Fruit fly (Drosophila melanogaster) whole organism, embryonic: Measurements from ENCODE around the gene CG33203.

Source experiments
- Atf3 ChIP-seq: fragments of 200-800 bp; sonication (Bioruptor generic); optimal IDR thresholded peaks from 3 replicates; lab custom pipeline; 2016; ENCODE audit warnings: missing biosample characterization, missing genetic modification characterization
- B-H1 ChIP-seq: fragments of 200-800 bp; sonication (Bioruptor generic); IDR thresholded peaks from 3 replicates; pipeline ENCODE4 v1.3.6; 2022; ENCODE audit warnings: missing biosample characterization, missing genetic modification characterization
- Bgb ChIP-seq: fragments of 200-800 bp; sonication (Bioruptor generic); IDR thresholded peaks from 2 replicates; pipeline ENCODE4 v1.3.6; 2022; ENCODE audit warnings: missing biosample characterization, missing genetic modification characterization; ENCODE audit not compliant: partially characterized antibody
- CG10543 ChIP-seq: fragments of 200-800 bp; sonication (Bioruptor generic); optimal IDR thresholded peaks from 3 replicates; lab custom pipeline; 2017; ENCODE audit warnings: missing biosample characterization, mild to moderate bottlenecking, missing genetic modification characterization, moderate library complexity
- CG12299 ChIP-seq: fragments of 200-800 bp; sonication (Bioruptor generic); optimal IDR thresholded peaks from 2 replicates; lab custom pipeline; 2018; ENCODE audit warnings: missing biosample characterization, mild to moderate bottlenecking, missing genetic modification characterization
- CG13296 ChIP-seq: fragments of 200-800 bp; sonication (Bioruptor generic); optimal IDR thresholded peaks from 3 replicates; lab custom pipeline; 2018; ENCODE audit warnings: missing biosample characterization, mild to moderate bottlenecking, missing genetic modification characterization
- CG14860 ChIP-seq: fragments of 200-800 bp; sonication (Bioruptor generic); IDR thresholded peaks from 3 replicates; pipeline ENCODE4 v1.3.6; 2022; ENCODE audit warnings: missing biosample characterization, missing genetic modification characterization; ENCODE audit not compliant: partially characterized antibody
- CG17829 ChIP-seq: fragments of 200-800 bp; optimal IDR thresholded peaks from 2 replicates; lab custom pipeline; 2019; ENCODE audit warnings: missing biosample characterization, mild to moderate bottlenecking, missing genetic modification characterization, moderate library complexity
- CG2889 ChIP-seq: fragments of 200-800 bp; sonication (Bioruptor generic); IDR thresholded peaks from 3 replicates; pipeline ENCODE4 v1.3.6; 2022; ENCODE audit warnings: missing biosample characterization, missing genetic modification characterization
- CG3995 ChIP-seq: fragments of 200-800 bp; sonication (Bioruptor generic); optimal IDR thresholded peaks from 3 replicates; lab custom pipeline; 2016; ENCODE audit warnings: missing biosample characterization, missing genetic modification characterization
- CG4424 ChIP-seq: fragments of 200-800 bp; sonication (Bioruptor generic); optimal IDR thresholded peaks from 3 replicates; lab custom pipeline; 2016; ENCODE audit warnings: missing biosample characterization, missing genetic modification characterization
- CG5245 ChIP-seq: fragments of 200-800 bp; sonication (Bioruptor generic); optimal IDR thresholded peaks from 3 replicates; lab custom pipeline; 2016; ENCODE audit warnings: missing biosample characterization, missing genetic modification characterization
- CG6654 ChIP-seq: fragments of 200-800 bp; sonication (Bioruptor generic); optimal IDR thresholded peaks from 2 replicates; lab custom pipeline; 2017; ENCODE audit warnings: missing biosample characterization, mild to moderate bottlenecking, missing genetic modification characterization
- CG7928 ChIP-seq: fragments of 200-800 bp; sonication (Bioruptor generic); optimal IDR thresholded peaks from 2 replicates; lab custom pipeline; 2017; ENCODE audit warnings: missing biosample characterization, mild to moderate bottlenecking, missing genetic modification characterization
- CG8281 ChIP-seq: fragments of 200-800 bp; sonication (Bioruptor generic); optimal IDR thresholded peaks from 2 replicates; lab custom pipeline; 2018; ENCODE audit warnings: missing biosample characterization, mild to moderate bottlenecking, missing genetic modification characterization, moderate library complexity
- CG9797 ChIP-seq: fragments of 200-800 bp; sonication (Bioruptor generic); optimal IDR thresholded peaks from 3 replicates; lab custom pipeline; 2018; ENCODE audit warnings: missing biosample characterization, mild to moderate bottlenecking, missing genetic modification characterization
- CG9876 ChIP-seq: fragments of 200-800 bp; sonication (Bioruptor generic); optimal IDR thresholded peaks from 2 replicates; lab custom pipeline; 2016; ENCODE audit warnings: missing biosample characterization, missing genetic modification characterization
- Doc2 ChIP-seq: fragments of 200-800 bp; sonication (Bioruptor generic); IDR thresholded peaks from 2 replicates; pipeline ENCODE4 v1.3.6; 2022; ENCODE audit warnings: missing biosample characterization, missing genetic modification characterization
- Dref ChIP-seq: fragments of 200-800 bp; sonication (Bioruptor generic); IDR thresholded peaks from 2 replicates; pipeline ENCODE4 v1.3.6; 2022; ENCODE audit warnings: missing biosample characterization, missing genetic modification characterization
- Elba2 ChIP-seq: fragments of 200-800 bp; sonication (Bioruptor generic); optimal IDR thresholded peaks from 3 replicates; lab custom pipeline; 2016; ENCODE audit warnings: missing biosample characterization, missing genetic modification characterization
- Ets97D ChIP-seq: fragments of 200-800 bp; sonication (Bioruptor generic); optimal IDR thresholded peaks from 3 replicates; lab custom pipeline; 2016; ENCODE audit warnings: missing biosample characterization, missing genetic modification characterization
- H15 ChIP-seq: fragments of 200-800 bp; sonication (Bioruptor generic); IDR thresholded peaks from 3 replicates; pipeline ENCODE4 v1.3.6; 2022; ENCODE audit warnings: missing biosample characterization, missing genetic modification characterization
- NK7.1 ChIP-seq: fragments of 200-800 bp; sonication (Bioruptor generic); optimal IDR thresholded peaks from 3 replicates; lab custom pipeline; 2016; ENCODE audit warnings: missing biosample characterization, missing genetic modification characterization
- Pdp1 ChIP-seq, 2 experiments: fragments of 200-800 bp; sonication (Bioruptor generic); optimal IDR thresholded peaks; 3 replicates each; lab custom pipeline; 2016; ENCODE audit warnings: missing biosample characterization in 2 of 2, missing genetic modification characterization in 2 of 2, mild to moderate bottlenecking in 1 of 2, moderate library complexity in 1 of 2
- Ssrp ChIP-seq: fragments of 200-800 bp; sonication (Bioruptor generic); optimal IDR thresholded peaks from 2 replicates; lab custom pipeline; 2018; ENCODE audit warnings: missing biosample characterization, mild to moderate bottlenecking, missing genetic modification characterization, moderate library complexity
- Trl ChIP-seq, 3 experiments: fragments of >200 bp in 2 of 3; fragments of 200-800 bp in 1 of 3; sonication (Bioruptor generic) in 1 of 3; optimal IDR thresholded peaks; 2 replicates in 1 of 3; 3 replicates in 2 of 3; lab custom pipeline; 2016 to 2017; ENCODE audit warnings: missing biosample characterization in 1 of 3, missing genetic modification characterization in 1 of 3
- Xbp1 ChIP-seq: fragments of 200-800 bp; sonication (Bioruptor generic); optimal IDR thresholded peaks from 3 replicates; lab custom pipeline; 2016; ENCODE audit warnings: missing biosample characterization, mild to moderate bottlenecking, missing genetic modification characterization
- al ChIP-seq: fragments of 200-800 bp; sonication (Bioruptor generic); IDR thresholded peaks from 2 replicates; pipeline ENCODE4 v1.3.6; 2022; ENCODE audit warnings: missing biosample characterization, missing genetic modification characterization
- ash1 ChIP-seq: fragments of 200-800 bp; sonication (Bioruptor generic); optimal IDR thresholded peaks from 2 replicates; lab custom pipeline; 2018; ENCODE audit warnings: missing biosample characterization, mild to moderate bottlenecking, missing genetic modification characterization
- cad ChIP-seq: fragments of >200 bp; optimal IDR thresholded peaks from 2 replicates; lab custom pipeline; 2017; ENCODE audit warnings: missing biosample characterization, missing genetic modification characterization
- chm ChIP-seq: fragments of 200-800 bp; sonication (Bioruptor generic); IDR thresholded peaks from 2 replicates; pipeline ENCODE4 v1.3.6; 2022; ENCODE audit warnings: missing biosample characterization, missing genetic modification characterization
- fu2 ChIP-seq: fragments of 200-800 bp; sonication (Bioruptor generic); optimal IDR thresholded peaks from 2 replicates; lab custom pipeline; 2016; ENCODE audit warnings: missing biosample characterization, missing genetic modification characterization
- gcm2 ChIP-seq: fragments of 200-800 bp; sonication (Bioruptor generic); optimal IDR thresholded peaks from 2 replicates; lab custom pipeline; 2016; ENCODE audit warnings: missing biosample characterization, missing genetic modification characterization
- gro ChIP-seq: fragments of 200-800 bp; sonication (Bioruptor generic); optimal IDR thresholded peaks from 2 replicates; lab custom pipeline; 2016; ENCODE audit warnings: missing biosample characterization, missing genetic modification characterization
- hb ChIP-seq: fragments of 200-800 bp; sonication (Bioruptor generic); IDR thresholded peaks from 3 replicates; pipeline ENCODE4 v1.3.6; 2022; ENCODE audit warnings: missing biosample characterization, missing genetic modification characterization; ENCODE audit not compliant: partially characterized antibody
- kah ChIP-seq: fragments of 200-800 bp; sonication (Bioruptor generic); optimal IDR thresholded peaks from 2 replicates; lab custom pipeline; 2018; ENCODE audit warnings: missing biosample characterization, mild to moderate bottlenecking, missing genetic modification characterization
- nau ChIP-seq: fragments of 200-800 bp; sonication (Bioruptor generic); optimal IDR thresholded peaks from 3 replicates; lab custom pipeline; 2017; ENCODE audit warnings: missing biosample characterization, mild to moderate bottlenecking, missing genetic modification characterization, missing genetic modification reagents
- nerfin-2 ChIP-seq: fragments of 200-800 bp; sonication (Bioruptor generic); IDR thresholded peaks from 2 replicates; pipeline ENCODE4 v1.3.6; 2022; ENCODE audit warnings: missing biosample characterization, missing genetic modification characterization; ENCODE audit not compliant: partially characterized antibody
- onecut ChIP-seq: fragments of 200-800 bp; sonication (Bioruptor generic); IDR thresholded peaks from 2 replicates; pipeline ENCODE4 v1.3.6; 2022; ENCODE audit warnings: missing biosample characterization, missing genetic modification characterization
- pb ChIP-seq: fragments of 200-800 bp; sonication (Bioruptor generic); optimal IDR thresholded peaks from 3 replicates; lab custom pipeline; 2016; ENCODE audit warnings: missing biosample characterization, missing genetic modification characterization
- peb ChIP-seq: fragments of 200-800 bp; sonication (Bioruptor generic); IDR thresholded peaks from 2 replicates; pipeline ENCODE4 v1.3.6; 2022; ENCODE audit warnings: missing biosample characterization, missing genetic modification characterization
- prd ChIP-seq, 3 experiments: fragments of >200 bp in 2 of 3; fragments of 200-800 bp in 1 of 3; sonication (Bioruptor generic) in 1 of 3; optimal IDR thresholded peaks in 2 of 3; IDR thresholded peaks in 1 of 3; 2 replicates in 2 of 3; 3 replicates in 1 of 3; pipeline versions ENCODE4 v1.3.6 to Lab custom; 2017 to 2022; ENCODE audit warnings: missing biosample characterization in 1 of 3, missing genetic modification characterization in 1 of 3
- seq ChIP-seq: fragments of 200-800 bp; sonication (Bioruptor generic); IDR thresholded peaks from 2 replicates; pipeline ENCODE4 v1.3.6; 2022; ENCODE audit warnings: missing biosample characterization, missing genetic modification characterization
- sob ChIP-seq: fragments of 200-800 bp; sonication (Bioruptor generic); IDR thresholded peaks from 2 replicates; pipeline ENCODE4 v1.3.6; 2022; ENCODE audit warnings: missing biosample characterization, missing genetic modification characterization
- tio ChIP-seq: fragments of 200-800 bp; sonication (Bioruptor generic); optimal IDR thresholded peaks from 2 replicates; lab custom pipeline; 2017; ENCODE audit warnings: missing biosample characterization, missing genetic modification characterization, inconsistent platforms
- tll ChIP-seq, 2 experiments: fragments of 200-800 bp in 1 of 2; fragments of >200 bp in 1 of 2; sonication (Bioruptor generic) in 1 of 2; optimal IDR thresholded peaks; 2 replicates each; lab custom pipeline; 2017 to 2019; ENCODE audit warnings: missing biosample characterization in 2 of 2, missing genetic modification characterization in 2 of 2, mild to moderate bottlenecking in 1 of 2, moderate library complexity in 1 of 2
- wdn ChIP-seq: fragments of 200-800 bp; sonication (Bioruptor generic); IDR thresholded peaks from 2 replicates; pipeline ENCODE4 v1.3.6; 2022; ENCODE audit warnings: missing biosample characterization, missing genetic modification characterization

Gene CG33203

dm6 chr3R:28888561-28889426 lies 1.3 kb upstream of the CG33203 start (continued):
- TF ChIP-seq CG9876 (GFP tag; lab: Kevin White, UChicago) (peak; percentile 86), tio (no peak), CG13296 (GFP tag; lab: Kevin White, UChicago) (peak; percentile 78), Ssrp (tag; lab: Kevin White, UChicago) (peak; percentile 64), pb (peak; percentile 82), ash1 (GFP tag; lab: Kevin White, UChicago) (no peak), CG3995 (GFP tag; lab: Kevin White, UChicago) (peak; percentile 67), CG5245 (peak; percentile 80), CG4424 (GFP tag; lab: Kevin White, UChicago) (peak; percentile 79), Ets97D (GFP tag; lab: Kevin White, UChicago) (peak; percentile 60), fu2 (GFP tag; lab: Kevin White, UChicago) (peak; percentile 92), CG17829 (peak; percentile 67), nau (GFP tag; lab: Kevin White, UChicago) (peak; percentile 64), peb (GFP tag; lab: Robert Waterston, UW) (peak; percentile 29; the same call in 1 of the 2 replicates), nerfin-2 (GFP tag; lab: Robert Waterston, UW) (no peak), onecut (GFP tag; lab: Robert Waterston, UW) (peak; percentile 50), Trl (optimal IDR thresholded peaks at IDR 0.05; lab: Kevin White, UChicago) (no peak), Trl (GFP tag; optimal IDR thresholded peaks at IDR 0.05; lab: Kevin White, UChicago) (peak; percentile 89), gro (peak; percentile 77), sob (GFP tag; lab: Robert Waterston, UW) (peak; percentile 76), Atf3 (GFP tag; lab: Kevin White, UChicago) (peak; percentile 70), al (GFP tag; lab: Robert Waterston, UW) (peak; percentile 65; the same call in 1 of the 2 replicates), hb (GFP tag; lab: Robert Waterston, UW) (no peak), CG7928 (GFP tag; lab: Kevin White, UChicago) (peak; percentile 64), Pdp1 (GFP tag; optimal IDR thresholded peaks at IDR 0.05; lab: Kevin White, UChicago) (peak; percentile 75 to 90), CG14860 (GFP tag; lab: Robert Waterston, UW) (no peak), chm (GFP tag; lab: Robert Waterston, UW) (0 out of 2 replicates have a peak, but pooled peaks have one; percentile 41), Doc2 (GFP tag; lab: Robert Waterston, UW) (no peak), Dref (GFP tag; lab: Robert Waterston, UW) (peak; percentile 37; the same call in 1 of the 2 replicates), wdn (peak; percentile 60; the same call in 1 of the 2 replicates), NK7.1 (GFP tag; lab: Kevin White, UChicago) (peak; percentile 69), cad (no peak), kah (GFP tag; lab: Kevin White, UChicago) (peak; percentile 35), CG2889 (GFP tag; lab: Robert Waterston, UW) (0 out of 3 replicates have a peak, but pooled peaks have one; percentile 21), Xbp1 (GFP tag; lab: Kevin White, UChicago) (peak; percentile 85), tll (GFP tag; optimal IDR thresholded peaks at IDR 0.05; lab: Kevin White, UChicago) (no peak), gcm2 (GFP tag; lab: Kevin White, UChicago) (peak; percentile 52), B-H1 (GFP tag; lab: Robert Waterston, UW) (peak; percentile 35; the same call in 1 of the 3 replicates), CG12299 (peak; percentile 50), CG10543 (GFP tag; lab: Kevin White, UChicago) (peak; percentile 91), seq (peak; percentile 42; the same call in 1 of the 2 replicates), Bgb (GFP tag; lab: Robert Waterston, UW) (no peak), CG6654 (GFP tag; lab: Kevin White, UChicago) (peak; percentile 60), H15 (GFP tag; lab: Robert Waterston, UW) (peak; percentile 69), CG8281 (tag; lab: Kevin White, UChicago) (peak; percentile 58), Elba2 (GFP tag; lab: Kevin White, UChicago) (no peak), CG9797 (GFP tag; lab: Kevin White, UChicago) (peak; percentile 33), prd (optimal IDR thresholded peaks at IDR 0.05; lab: Kevin White, UChicago) (no peak), prd (GFP tag; IDR thresholded peaks at IDR 0.05; lab: Robert Waterston, UW) (peak; percentile 74)
